Worm (Caenorhabditis elegans): ENCODE measurements around the gene clec-255.

Gene clec-255

ce11 chrV:18722510-18723299 is 47.8 kb downstream of the clec-255 start:
- no peak for TF ChIP-seq lin-13 (GFP tag; optimal IDR thresholded peaks at IDR 0.05)
- no peak for TF ChIP-seq tlp-1 (tag; optimal IDR thresholded peaks at IDR 0.05)
- no peak for TF ChIP-seq nhr-19 (GFP tag; conservative IDR thresholded peaks at IDR 0.05)
- TF ChIP-seq efl-3 (GFP tag; optimal IDR thresholded peaks at IDR 0.05) = no peak
- peak; percentile 22 for TF ChIP-seq ceh-63 (GFP tag; optimal IDR thresholded peaks at IDR 0.05)
- no peak for TF ChIP-seq ces-1 (GFP tag; optimal IDR thresholded peaks at IDR 0.05)
- TF ChIP-seq hpl-2 (GFP tag; optimal IDR thresholded peaks at IDR 0.05) = no peak
- no peak for TF ChIP-seq swsn-7 (tag; optimal IDR thresholded peaks at IDR 0.05)
- TF ChIP-seq hlh-4 (tag; optimal IDR thresholded peaks at IDR 0.05) = no peak
- no peak for TF ChIP-seq Y116A8C.19 (tag; optimal IDR thresholded peaks at IDR 0.05; ENCODE audit: borderline replicate concordance)
- no peak for TF ChIP-seq rnt-1 (tag; optimal IDR thresholded peaks at IDR 0.05)
- TF ChIP-seq pqm-1 (tag; optimal IDR thresholded peaks at IDR 0.05) = no peak
- no peak for TF ChIP-seq nhr-90 (tag; optimal IDR thresholded peaks at IDR 0.05; ENCODE audit: poor library complexity)
- TF ChIP-seq ceh-8 (GFP tag; optimal IDR thresholded peaks at IDR 0.05) = no peak
- TF ChIP-seq zag-1 (tag; optimal IDR thresholded peaks at IDR 0.05) = no peak
- no peak for TF ChIP-seq C04F5.9 (tag; optimal IDR thresholded peaks at IDR 0.05)
- TF ChIP-seq ama-1 (optimal IDR thresholded peaks at IDR 0.05) = no peak
- peak; percentile 100 for TF ChIP-seq sptf-1 (tag; optimal IDR thresholded peaks at IDR 0.05)
- TF ChIP-seq efl-1 (optimal IDR thresholded peaks at IDR 0.05) = no peak
- TF ChIP-seq efl-1 (GFP tag; optimal IDR thresholded peaks at IDR 0.05 in 1 of 2) = peak in 1 of 2 experiments; percentile 64
- TF ChIP-seq snpc-4 (tag; optimal IDR thresholded peaks at IDR 0.05) = no peak
- no peak for TF ChIP-seq lin-15B (tag; optimal IDR thresholded peaks at IDR 0.05)
- no peak for TF ChIP-seq grh-1 (GFP tag; IDR thresholded peaks at IDR 0.05)
- no peak for TF ChIP-seq zip-4 (GFP tag; optimal IDR thresholded peaks at IDR 0.05)
- TF ChIP-seq pag-3 (tag; optimal IDR thresholded peaks at IDR 0.05; ENCODE audit: borderline replicate concordance, insufficient read depth) = no peak
- no peak for TF ChIP-seq ztf-4 (tag; optimal IDR thresholded peaks at IDR 0.05)
- no peak for TF ChIP-seq unc-62 (GFP tag; optimal IDR thresholded peaks at IDR 0.05)
- TF ChIP-seq pax-3 (tag; optimal IDR thresholded peaks at IDR 0.05) = no peak
- TF ChIP-seq ets-5 (GFP tag; IDR thresholded peaks at IDR 0.05) = 0 out of 2 replicates have a peak, but pooled peaks have one; percentile 28
- TF ChIP-seq unc-30 (tag; optimal IDR thresholded peaks at IDR 0.05) = no peak
- no peak for TF ChIP-seq nhr-85 (tag)
- TF ChIP-seq lin-14 (GFP tag; optimal IDR thresholded peaks at IDR 0.05) = no peak
- no peak for TF ChIP-seq nhr-47 (tag; optimal IDR thresholded peaks at IDR 0.05)
- no peak for TF ChIP-seq sox-4 (tag; optimal IDR thresholded peaks at IDR 0.05)
- no peak for TF ChIP-seq nhr-84 (tag; optimal IDR thresholded peaks at IDR 0.05)

- TF ChIP-seq fkh-10 (GFP tag; optimal IDR thresholded peaks at IDR 0.05) (no peak), grh-1 (GFP tag; IDR thresholded peaks at IDR 0.05) (0 out of 2 replicates have a peak, but pooled peaks have one; percentile 15), zip-4 (GFP tag; optimal IDR thresholded peaks at IDR 0.05) (no peak), unc-130 (tag; optimal IDR thresholded peaks at IDR 0.05) (no peak), F16B12.6 (tag; optimal IDR thresholded peaks at IDR 0.05) (no peak), hlh-4 (tag; optimal IDR thresholded peaks at IDR 0.05) (no peak), nhr-84 (tag; optimal IDR thresholded peaks at IDR 0.05) (no peak)
Observed at ce11 chrV:18721873-18722272, 48.6 kb downstream of the clec-255 start.

ce11 chrV:18719956-18720489 is 50.5 kb downstream of the clec-255 start, which contains the start of gene Y17D7C.2:
Y17D7C.2 (minus strand) TSS chrV:18719987.
- TF ChIP-seq ceh-63 (GFP tag; optimal IDR thresholded peaks at IDR 0.05) (no peak), nhr-85 (tag) (peak; percentile 75), nhr-71 (tag; optimal IDR thresholded peaks at IDR 0.05) (no peak), grh-1 (GFP tag; IDR thresholded peaks at IDR 0.05) (0 out of 2 replicates have a peak, but pooled peaks have one; percentile 42), nhr-90 (tag; optimal IDR thresholded peaks at IDR 0.05; ENCODE audit: poor library complexity) (no peak), C34B4.2 (tag; optimal IDR thresholded peaks at IDR 0.05) (peak; percentile 14), elt-2 (tag; optimal IDR thresholded peaks at IDR 0.05) (peak; percentile 24), unc-130 (tag; optimal IDR thresholded peaks at IDR 0.05) (no peak), nhr-19 (GFP tag; conservative IDR thresholded peaks at IDR 0.05) (no peak; the same call in 1 of the 2 replicates), efl-1 (optimal IDR thresholded peaks at IDR 0.05) (no peak), efl-1 (GFP tag; optimal IDR thresholded peaks at IDR 0.05 in 1 of 2) (peak in 1 of 2 experiments; percentile 87), ets-5 (GFP tag; IDR thresholded peaks at IDR 0.05) (0 out of 2 replicates have a peak, but pooled peaks have one; percentile 79), jun-1 (tag; optimal IDR thresholded peaks at IDR 0.05) (no peak)

Measured in whole organism, L1 larva.